Worm (Caenorhabditis elegans) whole organism, L3 larva: ENCODE results near the gene F07G6.2.

Source experiments
- aly-2 ChIP-seq: fragments of 150-350 bp; optimal IDR thresholded peaks from 2 replicates; lab custom pipeline; 2014; ENCODE audit warnings: missing biosample characterization, missing genetic modification characterization
- elt-1 ChIP-seq: fragments of 150-350 bp; optimal IDR thresholded peaks from 2 replicates; lab custom pipeline; 2014; ENCODE audit warnings: missing biosample characterization, missing genetic modification characterization
- elt-2 ChIP-seq: sonication (generic microtip); optimal IDR thresholded peaks from 2 replicates; lab custom pipeline; 2016; ENCODE audit warnings: missing genetic modification reagents, mild to moderate bottlenecking, missing genetic modification characterization, missing compliant biosample characterization
- fos-1 ChIP-seq: fragments of 150-350 bp; optimal IDR thresholded peaks from 2 replicates; lab custom pipeline; 2014; ENCODE audit warnings: missing biosample characterization, missing genetic modification characterization
- lin-15B ChIP-seq: fragments of 150-350 bp; optimal IDR thresholded peaks from 2 replicates; lab custom pipeline; 2014; ENCODE audit warnings: missing biosample characterization, missing genetic modification characterization
- mdl-1 ChIP-seq: fragments of 150-350 bp; optimal IDR thresholded peaks from 2 replicates; lab custom pipeline; 2014; ENCODE audit warnings: missing biosample characterization, missing genetic modification characterization
- nhr-237 ChIP-seq: fragments of 150-350 bp; optimal IDR thresholded peaks from 2 replicates; lab custom pipeline; 2014; ENCODE audit warnings: missing biosample characterization, missing genetic modification characterization
- nhr-28 ChIP-seq: fragments of 150-350 bp; optimal IDR thresholded peaks from 2 replicates; lab custom pipeline; 2014; ENCODE audit warnings: missing biosample characterization, missing genetic modification characterization
- nhr-76 ChIP-seq: fragments of 150-350 bp; sonication (generic microtip); optimal IDR thresholded peaks from 5 replicates; lab custom pipeline; 2014; ENCODE audit warnings: missing biosample characterization, missing genetic modification characterization
- pqm-1 ChIP-seq: fragments of 150-350 bp; optimal IDR thresholded peaks from 2 replicates; lab custom pipeline; 2017; ENCODE audit warnings: missing biosample characterization, missing genetic modification characterization, inconsistent platforms
- snpc-4 ChIP-seq: fragments of 150-350 bp; optimal IDR thresholded peaks from 2 replicates; lab custom pipeline; 2014; ENCODE audit warnings: missing biosample characterization, missing genetic modification characterization
- unc-62 ChIP-seq: fragments of 150-350 bp; sonication (generic microtip); optimal IDR thresholded peaks from 4 replicates; lab custom pipeline; 2014; ENCODE audit warnings: missing biosample characterization, missing genetic modification reagents, missing genetic modification characterization
- zag-1 ChIP-seq: fragments of 150-350 bp; optimal IDR thresholded peaks from 2 replicates; lab custom pipeline; 2014; ENCODE audit warnings: missing biosample characterization, missing genetic modification characterization

DNA sequence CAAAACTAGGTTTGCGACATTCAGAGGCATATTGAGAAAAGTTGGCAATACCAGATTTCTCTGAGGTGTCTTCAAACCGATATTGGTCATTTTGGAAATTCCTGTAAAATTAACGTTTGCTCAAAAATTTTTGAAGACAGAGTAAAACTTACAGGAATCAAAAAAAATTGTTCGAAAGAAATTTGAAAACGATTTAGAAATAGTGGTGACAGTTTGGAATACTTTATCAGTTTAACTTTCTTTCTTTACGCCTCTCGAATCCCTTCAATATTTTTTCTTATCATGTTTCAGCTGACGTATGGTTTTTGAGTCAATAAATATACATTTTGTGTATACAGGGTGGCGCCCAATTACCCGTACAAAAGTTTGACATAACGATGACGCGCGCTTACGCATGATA lies 8.7 kb upstream of the F07G6.2 start, which contains the start of gene fbxa-53:
- TF ChIP-seq unc-62 (GFP tag; lab: Kevin White, UChicago), result no peak
- TF ChIP-seq nhr-76 (tag; lab: Kevin White, UChicago), result no peak
- TF ChIP-seq elt-1 (tag; lab: Kevin White, UChicago), result no peak
- TF ChIP-seq snpc-4 (tag; lab: Kevin White, UChicago), result no peak
- TF ChIP-seq zag-1 (tag; lab: Kevin White, UChicago), result no peak
- TF ChIP-seq pqm-1 (tag; lab: Kevin White, UChicago), result no peak
- no peak for TF ChIP-seq aly-2
- TF ChIP-seq fos-1 (tag; lab: Kevin White, UChicago), result no peak
- no peak for TF ChIP-seq mdl-1 (tag; lab: Kevin White, UChicago)
- TF ChIP-seq nhr-28 (tag; lab: Kevin White, UChicago), result no peak
- TF ChIP-seq elt-2, result no peak
- TF ChIP-seq lin-15B (tag; lab: Kevin White, UChicago), result no peak
- no peak for TF ChIP-seq nhr-237 (tag; lab: Kevin White, UChicago)
